Fruit fly (Drosophila melanogaster) whole organism, larva: ENCODE data around the gene slam.

ENCODE experiments used
- noc ChIP-seq: fragments of 200-800 bp; sonication (Bioruptor generic); optimal IDR thresholded peaks from 3 replicates; lab custom pipeline; 2019; ENCODE audit warnings: missing biosample characterization, mild to moderate bottlenecking, missing genetic modification characterization, moderate library complexity

slam gene

dm6 chr2L:6411953-6412352 lies 39.8 kb downstream of the slam start, which contains the start of gene CG13982:
Gene CG13982 (plus strand): TSS chr2L:6412315.
- TF ChIP-seq noc (tag; lab: Kevin White, UChicago) = no peak

- no peak for TF ChIP-seq noc (tag; lab: Kevin White, UChicago)
Observed at dm6 chr2L:6421495-6421894, 49.3 kb downstream of the slam start.

- TF ChIP-seq noc (tag; lab: Kevin White, UChicago) = peak; percentile 9
Observed at dm6 chr2L:6422488-6422887, 50.3 kb downstream of the slam start.

dm6 chr2L:6423148-6423547 lies 51.0 kb downstream of the slam start, which contains the start of gene Tig:
Gene Tig (minus strand): TSS chr2L:6423310.
- peak; percentile 57 for TF ChIP-seq noc (tag; lab: Kevin White, UChicago)

- TF ChIP-seq noc (tag; lab: Kevin White, UChicago) = no peak
Observed at dm6 chr2L:6424198-6424597, 52.0 kb downstream of the slam start, which contains the start of gene Fic. Gene Fic (plus strand): TSS chr2L:6424336.

dm6 chr2L:6426329-6426728 lies 54.1 kb downstream of the slam start:
- TF ChIP-seq noc (tag; lab: Kevin White, UChicago) = no peak
